Fruit fly (Drosophila melanogaster): ENCODE data around the gene CG43861.

CG43861 gene

DNA sequence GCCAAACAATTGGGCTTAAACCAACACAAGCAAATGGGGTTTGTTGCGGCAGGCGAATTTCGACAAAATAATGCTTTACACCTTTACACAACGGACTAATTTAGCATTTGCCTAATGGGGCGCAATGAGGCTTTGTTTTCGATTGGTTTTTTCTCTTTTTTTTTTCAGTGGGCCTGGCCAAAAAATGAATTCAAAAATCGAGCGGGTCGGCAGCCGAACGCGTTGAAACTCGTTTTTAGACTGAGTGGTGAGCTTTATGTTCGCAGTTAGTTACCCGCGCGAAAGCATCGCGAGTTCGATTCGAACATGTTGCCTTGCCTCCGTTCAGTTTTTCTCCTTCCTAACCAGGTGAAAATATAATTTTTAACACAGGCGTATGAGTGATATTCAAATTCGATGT lies at the start of gene CG43861:
TSS of gene CG43861 (minus strand) at position 228 of the 400 bp plus-strand sequence.
- TF ChIP-seq EcR (GFP tag; optimal IDR thresholded peaks at IDR 0.05), result no peak
- TF ChIP-seq CG8478 (optimal IDR thresholded peaks at IDR 0.05), result no peak
- TF ChIP-seq pan (optimal IDR thresholded peaks at IDR 0.05), result no peak
- no peak for TF ChIP-seq usp (GFP tag; optimal IDR thresholded peaks at IDR 0.05)
- no peak for TF ChIP-seq psq (optimal IDR thresholded peaks at IDR 0.05)
- no peak for TF ChIP-seq Dll (optimal IDR thresholded peaks at IDR 0.05)

DNA sequence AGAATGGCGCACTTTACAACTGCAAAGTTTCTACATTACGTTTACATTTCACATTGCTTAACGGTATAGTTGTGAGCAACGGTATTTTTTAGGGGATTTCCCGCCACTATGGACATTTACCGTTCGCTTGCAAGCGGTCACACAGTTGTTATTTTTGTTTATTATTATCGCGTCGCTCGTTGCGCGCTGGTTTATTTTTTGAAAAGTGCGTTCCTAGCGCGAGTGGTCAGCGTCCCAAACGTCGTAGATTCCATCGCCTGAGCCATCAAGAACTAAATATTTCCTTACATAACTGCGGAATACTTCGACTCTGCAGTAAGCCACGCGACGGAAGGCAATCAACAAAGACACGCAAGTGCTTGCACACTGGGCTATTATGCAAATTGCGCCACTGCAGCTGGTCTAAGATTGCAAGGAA lies 49.2 kb upstream of the CG43861 start, which contains the start of gene bwa:
TSS of gene bwa (plus strand) at position 159 of the 418 bp plus-strand sequence.
- TF ChIP-seq psq (optimal IDR thresholded peaks at IDR 0.05), result no peak
- TF ChIP-seq EcR (GFP tag; optimal IDR thresholded peaks at IDR 0.05), result no peak
- TF ChIP-seq Dll (optimal IDR thresholded peaks at IDR 0.05), result no peak
- TF ChIP-seq usp (GFP tag; optimal IDR thresholded peaks at IDR 0.05), result no peak
- no peak for TF ChIP-seq pan (optimal IDR thresholded peaks at IDR 0.05)
- no peak for TF ChIP-seq CG8478 (optimal IDR thresholded peaks at IDR 0.05)

DNA sequence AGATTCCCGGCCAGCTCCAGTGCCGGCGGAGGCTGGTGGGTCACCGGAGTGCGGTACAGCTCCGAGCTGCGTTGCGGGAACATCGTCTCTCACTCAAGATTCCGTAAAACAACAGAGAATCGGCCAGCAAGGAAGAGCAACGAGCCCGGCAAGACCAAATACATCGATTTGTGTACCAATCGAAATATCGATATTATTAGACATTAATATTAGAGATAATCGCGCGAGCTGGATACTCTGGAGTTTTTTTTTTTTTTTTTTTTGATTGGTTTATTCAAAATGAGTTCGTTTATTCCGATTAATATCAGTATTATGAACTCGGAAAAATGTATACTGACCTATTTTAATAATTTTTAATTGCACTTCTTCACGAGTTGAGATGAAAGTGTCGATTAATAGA lies 48.4 kb upstream of the CG43861 start, which contains the start of gene vls:
TSS of gene vls (minus strand) at position 164 of the 400 bp plus-strand sequence.
- TF ChIP-seq CG8478 (optimal IDR thresholded peaks at IDR 0.05) (no peak), Dll (optimal IDR thresholded peaks at IDR 0.05) (no peak), usp (GFP tag; optimal IDR thresholded peaks at IDR 0.05) (no peak)

DNA sequence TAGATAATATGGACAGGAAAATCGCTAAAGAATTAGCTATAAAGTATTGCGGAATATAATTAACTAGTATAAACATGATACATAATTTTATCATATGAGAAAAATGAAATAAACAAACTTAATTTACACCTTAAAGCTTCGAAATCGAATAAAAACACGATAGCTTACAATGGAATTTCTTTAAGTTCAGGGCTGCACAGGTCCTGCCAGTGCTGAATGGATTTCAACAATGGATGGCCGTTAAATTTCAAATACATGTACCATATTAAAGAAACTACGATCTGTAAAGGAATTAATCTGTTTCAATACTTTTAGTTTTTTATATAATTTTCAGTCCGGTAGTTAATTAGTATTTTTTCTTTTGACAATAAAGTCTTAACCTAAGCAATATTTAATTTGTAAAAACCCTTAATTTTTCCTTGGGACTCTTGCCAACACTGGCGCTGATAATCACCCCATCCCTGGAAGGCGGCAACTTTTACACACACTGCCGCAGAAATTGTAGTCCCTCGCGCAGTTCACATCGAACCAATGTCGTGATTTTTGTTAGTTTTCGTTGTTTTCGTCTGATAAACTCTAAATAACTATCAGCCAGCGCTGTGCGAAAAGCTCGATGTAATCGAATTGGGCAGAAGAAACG lies 44.1 kb upstream of the CG43861 start, which contains the start of the genes barr and lok:
TSS of gene barr (minus strand) at position 353 of the 640 bp plus-strand sequence.
TSS of gene lok (plus strand) at position 405 of the 640 bp plus-strand sequence.
- no peak for TF ChIP-seq pan (optimal IDR thresholded peaks at IDR 0.05)
- no peak for TF ChIP-seq usp (GFP tag; optimal IDR thresholded peaks at IDR 0.05)
- TF ChIP-seq EcR (GFP tag; optimal IDR thresholded peaks at IDR 0.05), result no peak
- no peak for TF ChIP-seq Dll (optimal IDR thresholded peaks at IDR 0.05)
- no peak for TF ChIP-seq CG8478 (optimal IDR thresholded peaks at IDR 0.05)
- TF ChIP-seq psq (optimal IDR thresholded peaks at IDR 0.05), result no peak

DNA sequence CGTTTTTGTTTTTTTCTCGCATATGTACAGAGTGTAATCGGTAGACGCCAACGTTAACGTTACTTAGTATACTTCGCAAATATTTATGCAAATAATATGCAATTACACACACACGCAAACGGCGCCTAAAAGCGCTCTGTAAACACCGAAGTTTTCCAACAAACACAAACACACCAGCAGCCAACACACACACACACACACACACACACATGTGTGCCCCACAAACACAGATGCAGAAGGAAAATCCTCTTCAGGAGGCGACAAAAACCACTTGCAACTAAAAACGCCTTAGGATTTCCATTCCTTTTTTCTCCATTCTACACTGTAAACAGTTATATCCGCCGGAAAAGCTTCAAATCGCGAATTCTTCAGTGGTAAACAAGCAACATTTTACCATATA lies 40.3 kb upstream of the CG43861 start:
- TF ChIP-seq pan (optimal IDR thresholded peaks at IDR 0.05) (no peak), Dll (optimal IDR thresholded peaks at IDR 0.05) (no peak), CG8478 (optimal IDR thresholded peaks at IDR 0.05) (no peak), EcR (GFP tag; optimal IDR thresholded peaks at IDR 0.05) (no peak), psq (optimal IDR thresholded peaks at IDR 0.05) (no peak), usp (GFP tag; optimal IDR thresholded peaks at IDR 0.05) (no peak)

DNA sequence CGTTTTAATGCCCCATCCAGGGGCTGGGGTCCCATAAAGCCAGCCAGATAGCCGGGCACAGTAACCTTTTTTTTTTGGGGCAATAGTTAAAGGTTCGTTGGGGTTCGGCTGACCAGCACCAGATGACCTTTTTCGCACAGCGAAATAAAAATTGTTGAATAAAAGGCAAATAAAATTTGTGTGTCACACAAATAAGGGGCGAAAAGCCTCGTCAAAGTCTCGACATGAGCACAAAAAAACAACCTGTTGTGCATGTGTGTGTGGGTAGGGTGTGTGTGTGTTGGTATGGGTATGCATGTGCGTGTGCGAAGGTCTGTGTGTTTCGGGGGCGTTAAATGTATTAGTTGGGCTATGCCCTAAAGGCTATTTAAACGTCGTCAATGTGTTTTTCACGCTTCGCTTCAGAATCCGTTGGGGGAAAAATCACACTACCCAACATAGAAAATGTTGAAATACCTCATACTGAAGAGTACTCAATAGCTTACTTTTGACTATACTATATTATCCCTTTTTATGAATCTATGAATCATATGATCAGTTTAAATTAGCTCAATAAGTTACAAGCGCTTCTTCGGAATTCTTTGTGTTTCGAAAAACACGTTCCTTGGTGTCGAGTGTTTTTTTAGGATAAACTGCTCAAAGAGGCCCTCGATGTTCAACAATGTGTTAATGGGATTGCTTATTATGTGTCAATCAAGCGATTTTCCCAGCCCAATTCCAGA lies 34.3 kb upstream of the CG43861 start:
- TF ChIP-seq Dll (optimal IDR thresholded peaks at IDR 0.05), result no peak
- no peak for TF ChIP-seq psq (optimal IDR thresholded peaks at IDR 0.05)
- no peak for TF ChIP-seq usp (GFP tag; optimal IDR thresholded peaks at IDR 0.05)
- TF ChIP-seq CG8478 (optimal IDR thresholded peaks at IDR 0.05), result no peak
- no peak for TF ChIP-seq EcR (GFP tag; optimal IDR thresholded peaks at IDR 0.05)
- no peak for TF ChIP-seq pan (optimal IDR thresholded peaks at IDR 0.05)

DNA sequence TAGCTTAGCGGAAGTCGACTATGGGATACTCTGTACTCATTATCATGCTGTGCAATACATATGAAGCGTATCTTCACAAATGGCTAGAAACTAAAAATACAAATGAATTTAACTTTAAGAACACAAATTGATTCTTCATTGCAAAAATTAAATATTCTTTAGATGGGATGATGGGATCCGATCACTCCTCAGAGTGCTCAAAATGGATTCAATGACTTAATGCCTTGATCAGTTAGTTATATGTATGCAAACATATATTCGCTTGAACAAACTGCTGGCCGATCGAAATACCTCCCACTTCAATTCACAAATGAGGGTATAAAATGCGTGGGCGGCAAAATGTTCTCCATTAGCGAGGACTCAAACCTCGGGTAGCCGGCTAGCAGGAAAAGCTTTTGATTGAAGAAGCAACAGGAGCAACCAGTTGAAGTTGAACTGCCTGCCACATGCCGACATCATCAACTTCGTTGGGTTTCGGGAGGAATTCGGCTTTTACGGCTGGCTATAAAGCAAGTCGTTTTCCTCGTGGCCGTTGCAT lies 10.4 kb upstream of the CG43861 start, which contains the start of gene sNPF:
TSS of gene sNPF (plus strand) at position 534 of the 538 bp plus-strand sequence.
- TF ChIP-seq pan (optimal IDR thresholded peaks at IDR 0.05) (peak; percentile 27), psq (optimal IDR thresholded peaks at IDR 0.05) (no peak)

DNA sequence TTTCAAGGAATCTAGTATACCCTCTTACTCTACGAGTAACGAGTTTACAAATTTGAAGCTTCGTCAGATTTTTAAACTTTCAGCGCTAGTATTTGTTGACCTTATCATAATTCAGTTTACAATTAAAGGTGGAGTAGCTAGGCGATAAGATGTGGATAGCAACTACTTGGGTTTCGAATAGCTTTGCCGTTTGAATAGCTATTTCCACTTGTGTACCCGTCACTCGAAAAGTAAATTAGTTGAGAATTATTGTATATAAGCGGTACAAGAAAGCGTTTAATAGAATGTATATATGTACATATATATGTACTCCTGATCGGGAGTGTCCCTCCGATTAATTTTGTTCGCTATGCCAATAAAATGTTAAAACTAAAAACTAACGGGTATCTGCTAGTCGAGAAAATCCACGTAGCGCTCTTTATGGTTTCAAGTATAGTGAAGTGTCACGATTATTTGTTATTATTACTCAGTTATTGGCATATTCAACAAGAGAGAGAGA lies 9.3 kb upstream of the CG43861 start:
- no peak for TF ChIP-seq pan (optimal IDR thresholded peaks at IDR 0.05)
- TF ChIP-seq usp (GFP tag; optimal IDR thresholded peaks at IDR 0.05), result no peak
- TF ChIP-seq Dll (optimal IDR thresholded peaks at IDR 0.05), result no peak
- no peak for TF ChIP-seq psq (optimal IDR thresholded peaks at IDR 0.05)
- no peak for TF ChIP-seq CG8478 (optimal IDR thresholded peaks at IDR 0.05)
- no peak for TF ChIP-seq EcR (GFP tag; optimal IDR thresholded peaks at IDR 0.05)

DNA sequence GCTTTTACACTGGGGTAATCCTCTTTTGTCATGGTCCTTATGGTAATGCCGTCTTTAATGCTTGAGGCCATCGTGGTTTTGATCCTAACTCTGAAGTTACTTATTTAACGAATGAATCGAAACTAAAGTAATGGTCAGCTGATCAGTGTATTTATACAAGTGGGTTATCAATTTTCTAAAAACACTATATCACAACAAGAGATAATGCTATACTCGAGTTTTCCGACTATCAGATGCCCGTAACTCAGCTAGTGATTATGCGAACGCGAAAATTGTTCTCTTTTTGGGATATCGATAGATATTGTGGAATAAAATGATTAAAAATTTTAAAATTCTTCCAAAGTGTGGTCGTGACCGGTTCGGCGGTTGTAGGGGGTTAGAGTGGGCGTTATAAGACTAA lies 8.6 kb upstream of the CG43861 start, which contains the start of gene AANATL3:
TSS of gene AANATL3 (minus strand) at position 101 of the 400 bp plus-strand sequence.
- no peak for TF ChIP-seq Dll (optimal IDR thresholded peaks at IDR 0.05)
- TF ChIP-seq pan (optimal IDR thresholded peaks at IDR 0.05), result no peak
- TF ChIP-seq usp (GFP tag; optimal IDR thresholded peaks at IDR 0.05), result no peak
- no peak for TF ChIP-seq psq (optimal IDR thresholded peaks at IDR 0.05)
- no peak for TF ChIP-seq EcR (GFP tag; optimal IDR thresholded peaks at IDR 0.05)
- TF ChIP-seq CG8478 (optimal IDR thresholded peaks at IDR 0.05), result no peak

DNA sequence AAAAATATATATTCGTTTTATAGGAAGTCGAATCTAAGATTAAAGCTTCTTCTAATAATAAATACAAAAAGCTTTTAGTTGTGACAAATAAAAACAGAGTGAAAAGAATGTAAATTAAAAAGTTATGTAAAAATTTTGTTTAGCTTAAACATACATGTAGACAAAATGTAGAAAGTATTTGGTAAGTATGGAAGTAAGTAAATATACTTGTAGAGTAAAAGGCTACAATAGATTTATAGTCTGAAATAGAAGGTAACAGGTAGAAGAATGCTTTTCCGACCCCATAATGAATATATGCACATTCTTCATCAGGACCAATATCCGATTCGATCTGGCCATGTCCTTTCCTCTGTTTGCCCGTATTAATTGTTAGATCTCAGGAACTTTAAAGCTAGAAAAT lies 7.3 kb upstream of the CG43861 start:
- no peak for TF ChIP-seq psq (optimal IDR thresholded peaks at IDR 0.05)
- no peak for TF ChIP-seq pan (optimal IDR thresholded peaks at IDR 0.05)
- TF ChIP-seq EcR (GFP tag; optimal IDR thresholded peaks at IDR 0.05), result no peak
- no peak for TF ChIP-seq CG8478 (optimal IDR thresholded peaks at IDR 0.05)
- TF ChIP-seq usp (GFP tag; optimal IDR thresholded peaks at IDR 0.05), result no peak
- TF ChIP-seq Dll (optimal IDR thresholded peaks at IDR 0.05), result no peak

DNA sequence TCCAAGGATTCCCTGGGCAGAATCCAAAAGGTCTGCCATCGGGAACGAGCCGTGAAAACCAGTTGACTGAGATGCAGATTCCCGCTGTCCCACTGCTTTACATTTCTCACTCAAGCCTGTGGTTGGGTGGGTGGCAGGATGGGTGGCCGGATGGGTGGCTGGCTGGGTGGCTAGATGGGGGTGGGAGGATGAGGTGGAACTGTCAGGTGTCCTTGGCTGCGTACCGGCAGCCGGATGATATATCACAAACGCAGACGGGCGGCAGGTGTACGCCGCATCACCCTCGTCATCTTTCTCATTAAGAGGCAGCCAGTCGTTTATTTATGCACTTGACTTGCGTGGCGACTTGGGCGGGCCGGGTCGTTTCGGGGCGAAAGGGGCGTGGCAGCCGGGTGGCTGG lies 3.0 kb upstream of the CG43861 start:
- TF ChIP-seq EcR (GFP tag; optimal IDR thresholded peaks at IDR 0.05), result no peak
- TF ChIP-seq usp (GFP tag; optimal IDR thresholded peaks at IDR 0.05), result no peak
- TF ChIP-seq Dll (optimal IDR thresholded peaks at IDR 0.05), result no peak
- TF ChIP-seq psq (optimal IDR thresholded peaks at IDR 0.05), result no peak
- no peak for TF ChIP-seq CG8478 (optimal IDR thresholded peaks at IDR 0.05)
- TF ChIP-seq pan (optimal IDR thresholded peaks at IDR 0.05), result no peak

DNA sequence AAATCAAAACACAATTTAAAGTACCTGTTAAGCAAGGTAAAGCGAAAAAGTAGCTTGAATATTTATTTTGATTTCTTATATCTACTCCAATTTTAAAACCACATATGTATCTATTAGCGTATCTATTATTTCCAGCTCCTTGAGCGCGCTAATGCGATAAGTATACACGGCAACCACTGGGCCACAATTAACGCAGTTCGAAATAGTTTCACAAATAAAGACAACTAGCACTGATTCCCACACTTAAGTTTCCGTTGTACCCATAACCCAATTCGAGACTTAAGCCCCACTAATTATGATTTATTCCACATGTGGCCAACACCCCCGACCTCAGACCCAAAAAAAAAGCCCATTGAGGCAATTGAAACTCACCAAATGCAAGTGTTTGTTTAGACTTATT lies 634 bp downstream of the CG43861 start:
- no peak for TF ChIP-seq EcR (GFP tag; optimal IDR thresholded peaks at IDR 0.05)
- no peak for TF ChIP-seq pan (optimal IDR thresholded peaks at IDR 0.05)
- no peak for TF ChIP-seq usp (GFP tag; optimal IDR thresholded peaks at IDR 0.05)
- TF ChIP-seq psq (optimal IDR thresholded peaks at IDR 0.05), result no peak
- TF ChIP-seq Dll (optimal IDR thresholded peaks at IDR 0.05), result no peak
- TF ChIP-seq CG8478 (optimal IDR thresholded peaks at IDR 0.05), result no peak
